Worm (Caenorhabditis elegans) whole organism, L3 larva: ENCODE measurements around the gene hosl-1.

Experiments used
- R02D3.7 ChIP-seq: fragments of 150-350 bp; optimal IDR thresholded peaks from 2 replicates; lab custom pipeline; 2014; ENCODE audit warnings: missing biosample characterization, missing genetic modification characterization
- ama-1 ChIP-seq: fragments of 150-350 bp; optimal IDR thresholded peaks from 2 replicates; lab custom pipeline; 2018
- daf-12 ChIP-seq: fragments of 150-350 bp; optimal IDR thresholded peaks from 2 replicates; lab custom pipeline; 2014; ENCODE audit warnings: missing biosample characterization, missing genetic modification reagents, missing genetic modification characterization
- egl-27 ChIP-seq: sonication (generic microtip); optimal IDR thresholded peaks from 4 replicates; lab custom pipeline; 2017; ENCODE audit warnings: missing biosample characterization, missing genetic modification reagents, missing genetic modification characterization
- fkh-10 ChIP-seq: sonication (generic microtip); optimal IDR thresholded peaks from 2 replicates; lab custom pipeline; 2017; ENCODE audit warnings: missing biosample characterization, missing genetic modification reagents, missing genetic modification characterization
- lsy-12 ChIP-seq: sonication (generic microtip); optimal IDR thresholded peaks from 2 replicates; lab custom pipeline; 2016; ENCODE audit warnings: mild to moderate bottlenecking, missing genetic modification characterization, missing compliant biosample characterization
- mml-1 ChIP-seq: fragments of 150-350 bp; sonication (generic microtip); optimal IDR thresholded peaks from 3 replicates; lab custom pipeline; 2014; ENCODE audit warnings: missing biosample characterization, missing genetic modification characterization
- nfya-1 ChIP-seq: sonication (generic microtip); optimal IDR thresholded peaks from 2 replicates; lab custom pipeline; 2017; ENCODE audit warnings: missing genetic modification characterization, mild to moderate bottlenecking, missing compliant biosample characterization, antibody characterized with exemption, moderate library complexity; ENCODE audit not compliant: insufficient read depth
- nhr-11 ChIP-seq: fragments of 150-350 bp; optimal IDR thresholded peaks from 2 replicates; lab custom pipeline; 2014; ENCODE audit warnings: missing biosample characterization, missing genetic modification characterization
- nhr-25 ChIP-seq: sonication (generic microtip); optimal IDR thresholded peaks from 2 replicates; lab custom pipeline; 2017; ENCODE audit warnings: missing biosample characterization, missing genetic modification characterization
- nhr-28 ChIP-seq: fragments of 150-350 bp; optimal IDR thresholded peaks from 2 replicates; lab custom pipeline; 2014; ENCODE audit warnings: missing biosample characterization, missing genetic modification characterization
- pha-4 ChIP-seq: fragments of 150-350 bp; optimal IDR thresholded peaks from 2 replicates; lab custom pipeline; 2014; ENCODE audit warnings: missing biosample characterization, missing genetic modification reagents, missing genetic modification characterization
- unc-62 ChIP-seq: fragments of 150-350 bp; sonication (generic microtip); optimal IDR thresholded peaks from 4 replicates; lab custom pipeline; 2014; ENCODE audit warnings: missing biosample characterization, missing genetic modification reagents, missing genetic modification characterization

DNA sequence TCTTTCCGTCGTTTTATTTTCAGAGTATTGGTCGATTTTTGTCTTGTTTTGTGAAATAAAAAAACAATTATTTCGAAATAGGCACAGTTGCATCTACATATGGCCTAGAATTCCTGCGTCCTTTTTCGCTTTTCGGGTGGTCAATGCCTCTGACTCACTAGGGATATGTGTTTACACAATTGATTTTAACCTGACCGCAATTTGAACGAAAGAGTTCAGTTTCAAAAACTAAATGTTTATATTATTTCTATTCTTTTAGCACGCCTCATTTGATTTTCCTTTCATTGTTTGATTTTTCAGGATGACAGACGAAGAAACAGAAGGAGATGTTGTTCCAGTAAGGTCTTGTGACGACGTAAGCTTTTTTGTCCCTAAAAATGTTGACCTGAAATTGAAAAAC lies 30.9 kb downstream of the hosl-1 start, which contains the start of gene mfsd-12:
- TF ChIP-seq egl-27 (tag; lab: Kevin White, UChicago): no peak
- TF ChIP-seq nhr-25: no peak
- no peak for TF ChIP-seq nfya-1 (tag; lab: Kevin White, UChicago)
- TF ChIP-seq pha-4 (tag; lab: Kevin White, UChicago): peak; percentile 7
- no peak for TF ChIP-seq mml-1
- no peak for TF ChIP-seq nhr-11 (tag; lab: Kevin White, UChicago)
- TF ChIP-seq ama-1 (lab: Kevin White, UChicago): no peak
- no peak for TF ChIP-seq daf-12 (tag; lab: Kevin White, UChicago)
- TF ChIP-seq nhr-28: no peak
- TF ChIP-seq R02D3.7 (tag; lab: Kevin White, UChicago): no peak
- TF ChIP-seq fkh-10: no peak
- TF ChIP-seq unc-62 (GFP tag; lab: Kevin White, UChicago): no peak
- TF ChIP-seq lsy-12: no peak
